Fruit fly (Drosophila melanogaster): ENCODE results near the gene CG3552.

The CG3552 gene

dm6 chr3L:9451522-9452118, 4.5 kb upstream of the CG3552 start, which contains the start of the genes CG3448 and ghi (continued):
- TF ChIP-seq ac (GFP tag; optimal IDR thresholded peaks at IDR 0.05) (no peak), MESR4 (GFP tag; optimal IDR thresholded peaks at IDR 0.05) (peak; percentile 75), CG32767 (GFP tag; IDR thresholded peaks at IDR 0.05) (no peak), CG3281 (GFP tag; optimal IDR thresholded peaks at IDR 0.05) (peak; percentile 68), Deaf1 (tag; optimal IDR thresholded peaks at IDR 0.05) (peak; percentile 25), Bteb2 (GFP tag; optimal IDR thresholded peaks at IDR 0.05) (no peak), CG15011 (GFP tag; optimal IDR thresholded peaks at IDR 0.05) (peak; percentile 51), Trl (optimal IDR thresholded peaks at IDR 0.05) (no peak), Trl (GFP tag; optimal IDR thresholded peaks at IDR 0.05) (peak; percentile 69), CG5953 (GFP tag; IDR thresholded peaks at IDR 0.05) (no peak), Atf6 (GFP tag; IDR thresholded peaks at IDR 0.05) (no peak), Mrtf (GFP tag; IDR thresholded peaks at IDR 0.05) (no peak), GATAe (GFP tag; conservative IDR thresholded peaks at IDR 0.05) (no peak), schlank (tag; optimal IDR thresholded peaks at IDR 0.05) (no peak), sens-2 (GFP tag; IDR thresholded peaks at IDR 0.05) (no peak), MTF-1 (GFP tag; optimal IDR thresholded peaks at IDR 0.05; ENCODE audit: borderline replicate concordance) (no peak), CG10565 (GFP tag; optimal IDR thresholded peaks at IDR 0.05) (no peak), Nf-YB (GFP tag; optimal IDR thresholded peaks at IDR 0.05) (no peak), h (optimal IDR thresholded peaks at IDR 0.05) (no peak), CG1233 (GFP tag; optimal IDR thresholded peaks at IDR 0.05) (peak; percentile 69), CG7963 (GFP tag; IDR thresholded peaks at IDR 0.05; ENCODE audit: partially characterized antibody) (peak; percentile 69), Sry-δ (GFP tag; optimal IDR thresholded peaks at IDR 0.05) (peak; percentile 63), CG8281 (tag; optimal IDR thresholded peaks at IDR 0.05) (peak; percentile 26), CG10209 (GFP tag; optimal IDR thresholded peaks at IDR 0.05) (no peak), ase (GFP tag; IDR thresholded peaks at IDR 0.05) (no peak), Hand (GFP tag; optimal IDR thresholded peaks at IDR 0.05) (no peak), CG15073 (GFP tag; optimal IDR thresholded peaks at IDR 0.05) (no peak), Dek (tag; optimal IDR thresholded peaks at IDR 0.05) (peak; percentile 18), CG15514 (GFP tag; optimal IDR thresholded peaks at IDR 0.05) (peak; percentile 70), toy (GFP tag; IDR thresholded peaks at IDR 0.05) (no peak), CG11456 (GFP tag; IDR thresholded peaks at IDR 0.05) (peak; percentile 58; the same call in 1 of the 3 replicates), org-1 (GFP tag; optimal IDR thresholded peaks at IDR 0.05) (no peak), dimm (GFP tag; IDR thresholded peaks at IDR 0.05) (no peak), CG15269 (tag; optimal IDR thresholded peaks at IDR 0.05) (peak; percentile 28), CG1832 (GFP tag; optimal IDR thresholded peaks at IDR 0.05) (no peak), ken (GFP tag; IDR thresholded peaks at IDR 0.05) (no peak), CG13296 (GFP tag; optimal IDR thresholded peaks at IDR 0.05) (peak; percentile 76), CG34422 (GFP tag; IDR thresholded peaks at IDR 0.05) (peak; percentile 58; the same call in 1 of the 3 replicates), Scr (GFP tag; IDR thresholded peaks at IDR 0.05; ENCODE audit: partially characterized antibody) (peak; percentile 76), Six4 (GFP tag; optimal IDR thresholded peaks at IDR 0.05) (peak; percentile 24), D (optimal IDR thresholded peaks at IDR 0.05) (no peak), D (GFP tag; optimal IDR thresholded peaks at IDR 0.05) (peak; percentile 37), CG6813 (GFP tag; optimal IDR thresholded peaks at IDR 0.05) (no peak), CG12391 (tag; optimal IDR thresholded peaks at IDR 0.05) (peak; percentile 57), sc (optimal IDR thresholded peaks at IDR 0.05) (no peak), sc (GFP tag; optimal IDR thresholded peaks at IDR 0.05) (no peak), Max (GFP tag; optimal IDR thresholded peaks at IDR 0.05) (peak; percentile 68), CG4404 (GFP tag; IDR thresholded peaks at IDR 0.05) (peak; percentile 49; the same call in 1 of the 2 replicates), CG14965 (GFP tag; optimal IDR thresholded peaks at IDR 0.05; ENCODE audit: borderline replicate concordance) (no peak), CoRest (tag; optimal IDR thresholded peaks at IDR 0.05) (peak; percentile 54), pfk (GFP tag; optimal IDR thresholded peaks at IDR 0.05) (no peak)

Measured in whole organism, embryonic.